Worm (Caenorhabditis elegans) whole organism, L1 larva: Measurements from ENCODE around the gene ZK637.14.

Experiments
- C34B4.2 ChIP-seq: sonication (generic microtip); optimal IDR thresholded peaks from 2 replicates; lab custom pipeline; 2017; ENCODE audit warnings: mild to moderate bottlenecking, missing genetic modification characterization, missing compliant biosample characterization
- aly-2 ChIP-seq: fragments of 150-350 bp; optimal IDR thresholded peaks from 2 replicates; lab custom pipeline; 2014; ENCODE audit warnings: missing biosample characterization, missing genetic modification characterization
- blmp-1 ChIP-seq: fragments of 150-350 bp; optimal IDR thresholded peaks from 2 replicates; lab custom pipeline; 2014; ENCODE audit warnings: missing biosample characterization, missing genetic modification characterization
- ceh-63 ChIP-seq: fragments of 200-800 bp; sonication (Bioruptor generic); optimal IDR thresholded peaks from 2 replicates; lab custom pipeline; 2018; ENCODE audit warnings: mild to moderate bottlenecking, missing genetic modification characterization, missing compliant biosample characterization
- ceh-8 ChIP-seq: fragments of 200-800 bp; sonication (Bioruptor generic); optimal IDR thresholded peaks from 2 replicates; lab custom pipeline; 2018; ENCODE audit warnings: mild to moderate bottlenecking, missing genetic modification characterization, moderate library complexity, missing compliant biosample characterization
- ceh-88 ChIP-seq: fragments of 200-800 bp; sonication (Bioruptor generic); IDR thresholded peaks from 2 replicates; pipeline ENCODE4 v1.3.6; 2022; ENCODE audit warnings: missing genetic modification characterization, missing compliant biosample characterization
- ceh-90 ChIP-seq: sonication (generic microtip); optimal IDR thresholded peaks from 2 replicates; lab custom pipeline; 2016; ENCODE audit warnings: missing genetic modification characterization, missing compliant biosample characterization
- dpl-1 ChIP-seq, 3 experiments: fragments of 150-350 bp in 2 of 3; sonication (generic microtip) in 1 of 3; optimal IDR thresholded peaks; 2 replicates each; lab custom pipeline; 2014 to 2017; ENCODE audit warnings: missing biosample characterization in 3 of 3, missing genetic modification characterization in 3 of 3, missing genetic modification reagents in 3 of 3
- efl-1 ChIP-seq, 4 experiments: fragments of 150-350 bp; optimal IDR thresholded peaks in 3 of 4; peaks in 1 of 4; 1 replicate in 1 of 4; 2 replicates in 3 of 4; lab custom pipeline; 2014; ENCODE audit warnings: missing biosample characterization in 2 of 4, missing genetic modification characterization in 2 of 4, missing genetic modification reagents in 2 of 4
- efl-3 ChIP-seq: fragments of 200-800 bp; sonication (Bioruptor generic); optimal IDR thresholded peaks from 2 replicates; lab custom pipeline; 2018; ENCODE audit warnings: mild to moderate bottlenecking, missing genetic modification characterization, missing compliant biosample characterization
- egl-13 ChIP-seq: sonication (generic microtip); optimal IDR thresholded peaks from 2 replicates; lab custom pipeline; 2016; ENCODE audit warnings: missing genotype, missing genetic modification reagents, missing genetic modification characterization, missing compliant biosample characterization
- egl-27 ChIP-seq, 2 experiments: fragments of 150-350 bp in 1 of 2; sonication (generic microtip); optimal IDR thresholded peaks; 3 replicates each; lab custom pipeline; 2017 to 2018; ENCODE audit warnings: missing biosample characterization in 2 of 2, missing genetic modification characterization in 2 of 2, missing genetic modification reagents in 2 of 2
- elt-2 ChIP-seq: sonication (generic microtip); optimal IDR thresholded peaks from 2 replicates; lab custom pipeline; 2016; ENCODE audit warnings: missing genetic modification characterization, mild to moderate bottlenecking, inconsistent platforms, missing compliant biosample characterization, missing genetic modification reagents
- elt-3 ChIP-seq, 6 experiments: fragments of 150-350 bp in 1 of 6; sonication (generic microtip); optimal IDR thresholded peaks; 2 replicates each; lab custom pipeline; 2017 to 2018; ENCODE audit warnings: missing biosample characterization in 6 of 6, missing genetic modification characterization in 6 of 6, inconsistent platforms in 1 of 6
- ets-5 ChIP-seq: fragments of 200-800 bp; sonication (Bioruptor generic); IDR thresholded peaks from 2 replicates; pipeline ENCODE4 v1.3.6; 2022; ENCODE audit warnings: missing genetic modification characterization, missing compliant biosample characterization
- fkh-10 ChIP-seq: sonication (generic microtip); optimal IDR thresholded peaks from 2 replicates; lab custom pipeline; 2017; ENCODE audit warnings: missing biosample characterization, missing genetic modification reagents, missing genetic modification characterization
- fos-1 ChIP-seq: fragments of 150-350 bp; optimal IDR thresholded peaks from 2 replicates; lab custom pipeline; 2014; ENCODE audit warnings: missing biosample characterization, missing genetic modification characterization
- hpl-2 ChIP-seq: fragments of 150-350 bp; optimal IDR thresholded peaks from 2 replicates; lab custom pipeline; 2014; ENCODE audit warnings: missing biosample characterization, missing genetic modification reagents, missing genetic modification characterization
- isw-1 ChIP-seq: fragments of 200-800 bp; sonication (Bioruptor generic); IDR thresholded peaks from 2 replicates; pipeline ENCODE4 v1.3.6; 2022; ENCODE audit warnings: missing genetic modification characterization, missing compliant biosample characterization
- lin-14 ChIP-seq: fragments of 200-800 bp; sonication (Bioruptor generic); optimal IDR thresholded peaks from 2 replicates; lab custom pipeline; 2018; ENCODE audit warnings: mild to moderate bottlenecking, missing genetic modification characterization, moderate library complexity, missing compliant biosample characterization
- lin-39 ChIP-seq: fragments of 150-350 bp; optimal IDR thresholded peaks from 2 replicates; lab custom pipeline; 2014; ENCODE audit warnings: missing biosample characterization, missing genetic modification reagents, missing genetic modification characterization
- lir-3 ChIP-seq: sonication (generic microtip); optimal IDR thresholded peaks from 2 replicates; lab custom pipeline; 2016; ENCODE audit warnings: mild to moderate bottlenecking, missing genetic modification characterization, moderate library complexity, missing compliant biosample characterization; ENCODE audit not compliant: poor library complexity
- mab-9 ChIP-seq: fragments of 200-800 bp; sonication (Bioruptor generic); IDR thresholded peaks from 2 replicates; pipeline ENCODE4 v1.3.6; 2022; ENCODE audit warnings: missing genetic modification reagents, missing genetic modification characterization, missing compliant biosample characterization
- mdl-1 ChIP-seq, 2 experiments: fragments of 150-350 bp; optimal IDR thresholded peaks; 2 replicates each; lab custom pipeline; 2014 to 2017; ENCODE audit warnings: missing biosample characterization in 2 of 2, missing genetic modification characterization in 2 of 2, inconsistent platforms in 1 of 2
- mef-2 ChIP-seq: fragments of 150-350 bp; optimal IDR thresholded peaks from 2 replicates; lab custom pipeline; 2014; ENCODE audit warnings: missing biosample characterization, missing genetic modification characterization
- nhr-11 ChIP-seq: fragments of 150-350 bp; optimal IDR thresholded peaks from 2 replicates; lab custom pipeline; 2014; ENCODE audit warnings: missing biosample characterization, missing genetic modification characterization
- nhr-20 ChIP-seq: sonication (generic microtip); optimal IDR thresholded peaks from 2 replicates; lab custom pipeline; 2016; ENCODE audit warnings: mild to moderate bottlenecking, missing genetic modification characterization, missing compliant biosample characterization
- nhr-237 ChIP-seq: fragments of 150-350 bp; optimal IDR thresholded peaks from 2 replicates; lab custom pipeline; 2014; ENCODE audit warnings: missing biosample characterization, missing genetic modification characterization
- nhr-47 ChIP-seq: sonication (generic microtip); optimal IDR thresholded peaks from 2 replicates; lab custom pipeline; 2016; ENCODE audit warnings: mild to moderate bottlenecking, missing genetic modification characterization, moderate library complexity, missing compliant biosample characterization
- nhr-76 ChIP-seq: sonication (generic microtip); optimal IDR thresholded peaks from 2 replicates; lab custom pipeline; 2017; ENCODE audit warnings: missing biosample characterization, missing genetic modification characterization
- nhr-84 ChIP-seq: sonication (generic microtip); optimal IDR thresholded peaks from 2 replicates; lab custom pipeline; 2017; ENCODE audit warnings: missing biosample characterization, missing genetic modification characterization
- nhr-90 ChIP-seq: sonication (generic microtip); optimal IDR thresholded peaks from 2 replicates; lab custom pipeline; 2016; ENCODE audit warnings: mild to moderate bottlenecking, missing genetic modification characterization, missing compliant biosample characterization; ENCODE audit not compliant: poor library complexity
- pax-3 ChIP-seq: fragments of 200-800 bp; sonication (Bioruptor generic); optimal IDR thresholded peaks from 2 replicates; lab custom pipeline; 2018; ENCODE audit warnings: mild to moderate bottlenecking, missing genetic modification characterization, moderate library complexity, missing compliant biosample characterization
- rnt-1 ChIP-seq: sonication (generic microtip); optimal IDR thresholded peaks from 2 replicates; lab custom pipeline; 2016; ENCODE audit warnings: mild to moderate bottlenecking, missing genetic modification characterization, moderate library complexity, missing compliant biosample characterization
- snu-23 ChIP-seq: sonication (generic microtip); optimal IDR thresholded peaks from 2 replicates; lab custom pipeline; 2016; ENCODE audit warnings: missing genetic modification characterization, missing compliant biosample characterization
- swsn-7 ChIP-seq: sonication (generic microtip); optimal IDR thresholded peaks from 2 replicates; lab custom pipeline; 2016; ENCODE audit warnings: missing genetic modification characterization, missing compliant biosample characterization
- unc-62 ChIP-seq: fragments of 150-350 bp; optimal IDR thresholded peaks from 2 replicates; lab custom pipeline; 2014; ENCODE audit warnings: missing biosample characterization, missing genetic modification reagents, missing genetic modification characterization
- unc-86 ChIP-seq: sonication (generic microtip); optimal IDR thresholded peaks from 2 replicates; lab custom pipeline; 2016; ENCODE audit warnings: missing genetic modification characterization, missing compliant biosample characterization
- vab-15 ChIP-seq: sonication (generic microtip); optimal IDR thresholded peaks from 2 replicates; lab custom pipeline; 2017; ENCODE audit warnings: missing genotype, mild to moderate bottlenecking, missing genetic modification characterization, missing compliant biosample characterization
- zag-1 ChIP-seq: fragments of 150-350 bp; optimal IDR thresholded peaks from 2 replicates; lab custom pipeline; 2014; ENCODE audit warnings: missing biosample characterization, missing genetic modification characterization
- zip-4 ChIP-seq: fragments of 200-800 bp; sonication (Bioruptor generic); optimal IDR thresholded peaks from 2 replicates; lab custom pipeline; 2018; ENCODE audit warnings: mild to moderate bottlenecking, missing genetic modification characterization, moderate library complexity, missing compliant biosample characterization
- ztf-11 ChIP-seq, 2 experiments: sonication (generic microtip); optimal IDR thresholded peaks; 2 replicates each; lab custom pipeline; 2016 to 2017; ENCODE audit warnings: missing genetic modification characterization in 2 of 2, missing biosample characterization in 1 of 2, missing compliant biosample characterization in 1 of 2
- ztf-4 ChIP-seq: fragments of 150-350 bp; optimal IDR thresholded peaks from 2 replicates; lab custom pipeline; 2014; ENCODE audit warnings: missing biosample characterization, missing genetic modification characterization

The ZK637.14 gene

ce11 chrIII:8885150-8885549 lies 3.8 kb downstream of the ZK637.14 start, which contains the start of gene svop-1:
TSS of gene svop-1 (minus strand) at chrIII:8885488.
- TF ChIP-seq efl-1 (optimal IDR thresholded peaks at IDR 0.05; lab: Kevin White, UChicago), result no peak
- peak in 1 of 2 experiments; percentile 63 for TF ChIP-seq efl-1 (GFP tag; optimal IDR thresholded peaks at IDR 0.05 in 1 of 2; lab: Kevin White, UChicago)
- no peak for TF ChIP-seq ceh-8 (GFP tag; lab: Kevin White, UChicago)

- TF ChIP-seq ztf-11 (tag; optimal IDR thresholded peaks at IDR 0.05; lab: Kevin White, UChicago) (no peak), nhr-76 (tag; lab: Kevin White, UChicago) (no peak), nhr-237 (no peak), egl-27 (tag; optimal IDR thresholded peaks at IDR 0.05; lab: Kevin White, UChicago) (no peak), nhr-90 (tag; lab: Kevin White, UChicago) (no peak), pax-3 (tag; lab: Kevin White, UChicago) (no peak), ceh-90 (no peak), elt-2 (no peak), nhr-11 (tag; lab: Kevin White, UChicago) (no peak), unc-62 (GFP tag; lab: Kevin White, UChicago) (no peak), C34B4.2 (no peak), ceh-63 (GFP tag; lab: Kevin White, UChicago) (no peak), efl-1 (optimal IDR thresholded peaks at IDR 0.05; lab: Kevin White, UChicago) (no peak), efl-1 (GFP tag; optimal IDR thresholded peaks at IDR 0.05 in 1 of 2; lab: Kevin White, UChicago) (no peak), blmp-1 (tag; lab: Kevin White, UChicago) (no peak), unc-86 (tag; lab: Kevin White, UChicago) (no peak), elt-3 (tag; optimal IDR thresholded peaks at IDR 0.05; lab: Kevin White, UChicago) (no peak), mef-2 (no peak), efl-3 (no peak)
Measured at ce11 chrIII:8882333-8882732, 6.6 kb downstream of the ZK637.14 start.

ce11 chrIII:8878960-8879359 lies 10.0 kb downstream of the ZK637.14 start:
- no peak for TF ChIP-seq nhr-84 (tag; lab: Kevin White, UChicago)
- no peak for TF ChIP-seq egl-13
- no peak for TF ChIP-seq vab-15 (tag; lab: Kevin White, UChicago)
- TF ChIP-seq lin-14 (GFP tag; lab: Kevin White, UChicago), result no peak
- no peak for TF ChIP-seq zag-1 (tag; lab: Kevin White, UChicago)
- no peak for TF ChIP-seq snu-23 (GFP tag; lab: Kevin White, UChicago)

ce11 chrIII:8877002-8877401 lies 12.0 kb downstream of the ZK637.14 start, which contains the start of gene K01F9.2:
TSS of gene K01F9.2 (minus strand) at chrIII:8877128.
- TF ChIP-seq mdl-1 (tag; optimal IDR thresholded peaks at IDR 0.05; lab: Kevin White, UChicago), result no peak
- TF ChIP-seq lin-14 (GFP tag; lab: Kevin White, UChicago), result peak; percentile 49
- no peak for TF ChIP-seq zip-4 (GFP tag; lab: Kevin White, UChicago)
- TF ChIP-seq fkh-10, result peak; percentile 93
- TF ChIP-seq, all 84 proteins: peak for 2

ce11 chrIII:8873990-8874668 lies 14.8 kb downstream of the ZK637.14 start:
- peak; percentile 42 for TF ChIP-seq nhr-11 (tag; lab: Kevin White, UChicago)
- peak; percentile 65 for TF ChIP-seq lir-3 (tag; lab: Kevin White, UChicago)
- TF ChIP-seq ceh-88 (GFP tag; lab: Robert Waterston, UW), result no peak
- TF ChIP-seq nhr-47 (tag; lab: Kevin White, UChicago), result peak; percentile 85
- TF ChIP-seq elt-3 (tag; optimal IDR thresholded peaks at IDR 0.05; lab: Kevin White, UChicago), result no peak
- peak; percentile 70 for TF ChIP-seq lin-39 (tag; lab: Kevin White, UChicago)
- TF ChIP-seq aly-2 (tag; lab: Kevin White, UChicago), result peak; percentile 28
- TF ChIP-seq swsn-7, result peak; percentile 88
- TF ChIP-seq zag-1 (tag; lab: Kevin White, UChicago), result peak; percentile 72
- TF ChIP-seq ets-5 (GFP tag; lab: Robert Waterston, UW), result no peak
- peak; percentile 43 to 53 (median 51) for TF ChIP-seq dpl-1 (GFP tag; optimal IDR thresholded peaks at IDR 0.05; lab: Kevin White, UChicago)
- TF ChIP-seq hpl-2 (GFP tag; lab: Kevin White, UChicago), result no peak
- peak; percentile 72 for TF ChIP-seq fos-1
- TF ChIP-seq mab-9 (GFP tag; lab: Robert Waterston, UW), result peak; percentile 32; the same call in 1 of the 2 replicates
- peak; percentile 82 for TF ChIP-seq rnt-1 (tag; lab: Kevin White, UChicago)
- TF ChIP-seq ceh-8 (GFP tag; lab: Kevin White, UChicago), result no peak
- peak; percentile 79 for TF ChIP-seq nhr-20 (tag; lab: Kevin White, UChicago)
- peak in 1 of 2 experiments; percentile 35 for TF ChIP-seq egl-27 (tag; optimal IDR thresholded peaks at IDR 0.05; lab: Kevin White, UChicago)
- peak; percentile 62 for TF ChIP-seq isw-1
- TF ChIP-seq ztf-4 (tag; lab: Kevin White, UChicago), result peak; percentile 64
